Fruit fly (Drosophila melanogaster) S2 (cell line): ENCODE data around the gene CG32106.

Source experiments
- CG8478 ChIP-seq: fragments of >200 bp; optimal IDR thresholded peaks from 2 replicates; lab custom pipeline; 2018
- CTCF ChIP-seq, 2 experiments: fragments of >200 bp; optimal IDR thresholded peaks; 2 replicates each; lab custom pipeline; 2018

- TF ChIP-seq CG8478 (lab: Kevin White, UChicago): no peak
- no peak for TF ChIP-seq CTCF (optimal IDR thresholded peaks at IDR 0.05; lab: Kevin White, UChicago)
Measured at dm6 chr3L:12749567-12750535, 28.7 kb downstream of the CG32106 start, which contains the start of the genes Klc and CG10984.
